Fruit fly (Drosophila melanogaster) whole organism, pupa: ENCODE results near the gene CG42752.

Experiments used
- CG10348 ChIP-seq: fragments of 200-800 bp; sonication (Bioruptor generic); IDR thresholded peaks from 2 replicates; pipeline ENCODE4 v1.3.6; 2022; ENCODE audit warnings: missing biosample characterization, missing genetic modification characterization
- CG12605 ChIP-seq: fragments of 200-800 bp; sonication (Bioruptor generic); IDR thresholded peaks from 2 replicates; pipeline ENCODE4 v1.3.6; 2022; ENCODE audit warnings: missing biosample characterization, missing genetic modification characterization
- CG13204 ChIP-seq: fragments of 200-800 bp; sonication (Bioruptor generic); optimal IDR thresholded peaks from 2 replicates; lab custom pipeline; 2018; ENCODE audit warnings: missing biosample characterization, mild to moderate bottlenecking, missing genetic modification characterization, moderate library complexity
- CG14655 ChIP-seq: fragments of 200-800 bp; sonication (Bioruptor generic); optimal IDR thresholded peaks from 3 replicates; lab custom pipeline; 2017; ENCODE audit warnings: mild to moderate bottlenecking, missing biosample characterization, missing genetic modification reagents, missing genetic modification characterization
- CG15710 ChIP-seq: fragments of 200-800 bp; sonication (Bioruptor generic); optimal IDR thresholded peaks from 2 replicates; lab custom pipeline; 2018; ENCODE audit warnings: missing biosample characterization, mild to moderate bottlenecking, missing genetic modification characterization, moderate library complexity
- CG17806 ChIP-seq: fragments of 200-800 bp; sonication (Bioruptor generic); optimal IDR thresholded peaks from 2 replicates; lab custom pipeline; 2018; ENCODE audit warnings: missing biosample characterization, mild to moderate bottlenecking, missing genetic modification characterization, moderate library complexity
- CG32121 ChIP-seq: fragments of 200-800 bp; sonication (Bioruptor generic); IDR thresholded peaks from 2 replicates; pipeline ENCODE4 v1.3.6; 2022; ENCODE audit warnings: missing biosample characterization, missing genetic modification characterization
- CG34367 ChIP-seq: fragments of 200-800 bp; sonication (Bioruptor generic); optimal IDR thresholded peaks from 2 replicates; lab custom pipeline; 2018; ENCODE audit warnings: missing biosample characterization, mild to moderate bottlenecking, missing genetic modification characterization
- CG4496 ChIP-seq: fragments of 200-800 bp; sonication (Bioruptor generic); IDR thresholded peaks from 3 replicates; pipeline ENCODE4 v1.3.6; 2022; ENCODE audit warnings: missing biosample characterization, missing genetic modification characterization
- CG8159 ChIP-seq: fragments of 200-800 bp; sonication (Bioruptor generic); optimal IDR thresholded peaks from 3 replicates; lab custom pipeline; 2018; ENCODE audit warnings: missing biosample characterization, mild to moderate bottlenecking, missing genetic modification characterization, moderate library complexity
- CG8301 ChIP-seq: fragments of 200-800 bp; sonication (Bioruptor generic); optimal IDR thresholded peaks from 2 replicates; lab custom pipeline; 2018; ENCODE audit warnings: missing biosample characterization, mild to moderate bottlenecking, missing genetic modification characterization
- CG9948 ChIP-seq: fragments of 200-800 bp; sonication (Bioruptor generic); optimal IDR thresholded peaks from 2 replicates; lab custom pipeline; 2018; ENCODE audit warnings: missing biosample characterization, mild to moderate bottlenecking, missing genetic modification characterization, moderate library complexity
- D1 ChIP-seq: fragments of 200-800 bp; sonication (Bioruptor generic); optimal IDR thresholded peaks from 2 replicates; lab custom pipeline; 2018; ENCODE audit warnings: missing biosample characterization, mild to moderate bottlenecking, missing genetic modification characterization, moderate library complexity
- EcR ChIP-seq: fragments of 200-800 bp; sonication (Bioruptor generic); optimal IDR thresholded peaks from 3 replicates; lab custom pipeline; 2019; ENCODE audit warnings: missing biosample characterization, missing genetic modification characterization, mild to moderate bottlenecking, moderate library complexity, missing genetic modification reagents
- Ets98B ChIP-seq: fragments of 200-800 bp; sonication (Bioruptor generic); IDR thresholded peaks from 2 replicates; pipeline ENCODE4 v1.3.6; 2022; ENCODE audit warnings: missing biosample characterization, missing genetic modification characterization
- Pif1A ChIP-seq: fragments of 200-800 bp; sonication (Bioruptor generic); optimal IDR thresholded peaks from 3 replicates; lab custom pipeline; 2016; ENCODE audit warnings: missing biosample characterization, missing genetic modification characterization
- Pif1B ChIP-seq: fragments of 200-800 bp; sonication (Bioruptor generic); optimal IDR thresholded peaks from 3 replicates; lab custom pipeline; 2016; ENCODE audit warnings: missing biosample characterization, missing genetic modification characterization
- Snoo ChIP-seq: fragments of 200-800 bp; sonication (Bioruptor generic); optimal IDR thresholded peaks from 3 replicates; lab custom pipeline; 2017; ENCODE audit warnings: missing biosample characterization, mild to moderate bottlenecking, missing genetic modification characterization, inconsistent platforms
- fd96Ca ChIP-seq: fragments of 200-800 bp; sonication (Bioruptor generic); IDR thresholded peaks from 3 replicates; pipeline ENCODE4 v1.3.6; 2022; ENCODE audit warnings: missing biosample characterization, missing genetic modification characterization
- gl ChIP-seq: fragments of 200-800 bp; sonication (Bioruptor generic); optimal IDR thresholded peaks from 2 replicates; lab custom pipeline; 2018; ENCODE audit warnings: missing biosample characterization, mild to moderate bottlenecking, missing genetic modification characterization
- rn ChIP-seq: fragments of 200-800 bp; sonication (Bioruptor generic); IDR thresholded peaks from 2 replicates; pipeline ENCODE4 v1.3.6; 2022; ENCODE audit warnings: missing biosample characterization, missing genetic modification characterization

Gene CG42752

DNA sequence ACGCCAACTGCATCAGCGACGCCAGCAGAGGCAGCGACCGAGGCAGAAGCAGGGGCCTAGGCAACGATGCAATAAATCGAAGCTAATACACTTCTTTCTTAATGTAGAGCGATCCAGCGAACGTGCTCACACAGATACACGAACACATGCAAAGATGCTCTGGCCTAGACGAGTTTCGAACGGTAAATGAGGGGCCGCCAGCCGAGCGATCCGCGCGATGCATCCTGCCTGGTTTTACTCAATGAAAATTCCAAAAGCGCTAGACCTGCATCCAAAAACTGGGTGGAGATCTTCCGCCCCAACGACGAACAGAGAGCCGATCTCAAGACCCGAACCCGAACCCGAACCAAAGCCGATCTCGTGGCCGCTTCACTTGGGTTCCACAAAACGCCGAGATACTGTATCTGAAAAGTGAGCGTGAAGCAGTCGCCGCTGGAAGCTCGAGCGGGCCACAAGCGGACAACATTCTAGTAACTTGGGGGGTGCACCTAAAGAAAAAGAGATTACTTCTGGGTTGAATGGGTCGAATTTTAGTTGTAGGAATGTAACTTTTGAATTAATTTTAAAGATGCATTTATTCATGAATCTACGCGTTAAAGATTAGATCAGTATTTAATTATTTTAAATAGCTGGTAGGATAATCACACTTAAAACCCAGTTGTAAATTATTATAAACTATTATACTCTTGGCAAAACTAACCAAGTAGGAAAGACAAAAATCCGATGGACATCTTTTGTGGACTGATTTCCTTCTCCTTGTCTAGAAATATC lies 7.0 kb downstream of the CG42752 start:
- no peak for TF ChIP-seq Snoo (tag; lab: Kevin White, UChicago)
- TF ChIP-seq CG8301 (tag; lab: Kevin White, UChicago): peak; percentile 7
- TF ChIP-seq Pif1B: no peak
- no peak for TF ChIP-seq gl (tag; lab: Kevin White, UChicago)
- no peak for TF ChIP-seq rn
- peak; percentile 46 for TF ChIP-seq CG14655
- no peak for TF ChIP-seq CG9948 (tag; lab: Kevin White, UChicago)
- peak; percentile 38 for TF ChIP-seq Pif1A
- peak; percentile 97 for TF ChIP-seq CG13204 (GFP tag; lab: Kevin White, UChicago)
- no peak for TF ChIP-seq CG15710 (tag; lab: Kevin White, UChicago)
- TF ChIP-seq fd96Ca (GFP tag; lab: Robert Waterston, UW): peak; percentile 11; the same call in 1 of the 3 replicates
- TF ChIP-seq CG34367 (tag; lab: Kevin White, UChicago): no peak
- no peak for TF ChIP-seq CG17806
- no peak for TF ChIP-seq EcR (GFP tag; lab: Kevin White, UChicago)
- TF ChIP-seq CG32121 (GFP tag; lab: Robert Waterston, UW): no peak
- peak; percentile 28; the same call in 1 of the 2 replicates for TF ChIP-seq CG12605 (GFP tag; lab: Robert Waterston, UW)
- TF ChIP-seq CG8159 (tag; lab: Kevin White, UChicago): no peak
- no peak; the same call in 1 of the 2 replicates for TF ChIP-seq Ets98B
- TF ChIP-seq CG4496: peak; percentile 91
- no peak for TF ChIP-seq D1 (tag; lab: Kevin White, UChicago)
- TF ChIP-seq CG10348 (GFP tag; lab: Robert Waterston, UW): peak; percentile 19; the same call in 1 of the 2 replicates

DNA sequence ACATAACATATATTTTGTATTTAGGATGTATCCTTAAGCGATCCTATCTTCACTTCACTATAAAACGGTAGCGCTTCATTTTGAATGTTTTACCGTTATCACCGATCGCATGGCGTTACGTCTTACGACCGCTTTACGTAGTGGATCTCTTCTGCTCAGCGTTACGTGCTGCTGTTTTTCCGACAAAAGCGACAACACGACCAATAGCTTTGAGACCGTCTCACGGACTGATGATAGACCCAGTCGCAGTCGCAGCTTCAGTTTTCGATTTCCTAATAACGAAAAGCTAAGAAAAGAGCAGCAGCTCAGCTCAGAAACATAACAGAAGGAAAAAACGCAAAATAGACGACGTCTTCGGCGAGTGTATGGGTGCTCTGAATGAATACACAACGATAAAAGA lies 7.6 kb downstream of the CG42752 start, which contains the start of gene CG10348:
CG10348 (minus strand) TSS at position 234 of the 400 bp plus-strand sequence.
- no peak for TF ChIP-seq CG12605 (GFP tag; lab: Robert Waterston, UW)
- TF ChIP-seq rn: no peak
- no peak for TF ChIP-seq Pif1A
- TF ChIP-seq CG10348 (GFP tag; lab: Robert Waterston, UW): no peak
- no peak for TF ChIP-seq EcR (GFP tag; lab: Kevin White, UChicago)
- no peak for TF ChIP-seq fd96Ca (GFP tag; lab: Robert Waterston, UW)
- no peak for TF ChIP-seq gl (tag; lab: Kevin White, UChicago)
- TF ChIP-seq CG13204 (GFP tag; lab: Kevin White, UChicago): no peak
- no peak for TF ChIP-seq CG34367 (tag; lab: Kevin White, UChicago)
- no peak for TF ChIP-seq CG4496
- no peak for TF ChIP-seq CG14655
- no peak for TF ChIP-seq CG8301 (tag; lab: Kevin White, UChicago)
- TF ChIP-seq Pif1B: no peak
- TF ChIP-seq D1 (tag; lab: Kevin White, UChicago): no peak
- TF ChIP-seq CG32121 (GFP tag; lab: Robert Waterston, UW): no peak
- no peak for TF ChIP-seq Ets98B
- TF ChIP-seq, all 21 proteins: peak for 0

DNA sequence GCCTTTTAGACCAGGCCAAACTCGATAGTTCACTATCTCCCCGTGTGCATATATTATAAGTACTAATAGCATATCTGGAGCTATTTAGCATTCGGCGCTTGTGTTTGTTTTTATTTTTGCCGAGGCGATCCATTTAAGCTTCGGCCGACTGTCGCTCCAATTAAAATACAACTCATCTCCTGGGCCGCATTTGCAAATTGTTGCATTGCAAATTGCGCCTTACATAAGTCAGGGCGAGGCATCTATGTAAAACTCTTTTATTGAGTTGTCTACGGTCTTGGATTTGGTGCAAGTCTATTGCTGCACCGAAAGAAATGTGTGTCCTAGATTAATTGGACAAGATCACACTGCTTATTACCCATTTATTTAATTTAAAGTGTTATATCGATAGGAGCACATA lies 11.9 kb downstream of the CG42752 start:
- no peak for TF ChIP-seq CG34367 (tag; lab: Kevin White, UChicago)
- no peak for TF ChIP-seq CG10348 (GFP tag; lab: Robert Waterston, UW)
- TF ChIP-seq gl (tag; lab: Kevin White, UChicago): no peak
- no peak for TF ChIP-seq Snoo (tag; lab: Kevin White, UChicago)

DNA sequence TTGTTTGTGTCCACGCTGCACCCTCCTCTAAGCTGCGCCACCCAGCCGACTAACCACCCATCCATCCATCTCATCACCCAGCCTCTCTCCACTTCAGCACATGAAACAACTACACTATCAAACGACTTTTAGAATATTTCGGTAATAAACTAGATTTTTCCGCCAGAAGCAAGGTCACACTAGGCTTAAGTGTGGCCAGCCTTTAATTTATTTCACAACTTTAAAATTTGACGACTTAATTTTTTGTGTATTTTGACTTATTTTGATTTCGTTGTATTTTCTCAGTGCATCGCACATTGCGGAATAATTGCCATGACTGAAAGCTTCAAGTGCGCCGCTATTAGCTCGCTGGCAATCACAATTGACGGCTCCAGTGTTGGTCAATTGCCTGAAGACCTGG lies 15.1 kb downstream of the CG42752 start:
- peak; percentile 70 for TF ChIP-seq Ets98B
- peak; percentile 36; the same call in 1 of the 2 replicates for TF ChIP-seq CG32121 (GFP tag; lab: Robert Waterston, UW)
- TF ChIP-seq CG8159 (tag; lab: Kevin White, UChicago): no peak
- TF ChIP-seq CG17806: no peak
- no peak for TF ChIP-seq rn
- no peak for TF ChIP-seq CG9948 (tag; lab: Kevin White, UChicago)
- no peak for TF ChIP-seq CG15710 (tag; lab: Kevin White, UChicago)
- no peak for TF ChIP-seq CG12605 (GFP tag; lab: Robert Waterston, UW)
- TF ChIP-seq CG34367 (tag; lab: Kevin White, UChicago): no peak
- no peak for TF ChIP-seq CG13204 (GFP tag; lab: Kevin White, UChicago)
- peak; percentile 13 for TF ChIP-seq Pif1A
- TF ChIP-seq Pif1B: no peak
- peak; percentile 76 for TF ChIP-seq CG4496
- TF ChIP-seq CG8301 (tag; lab: Kevin White, UChicago): peak; percentile 67
- peak; percentile 45 for TF ChIP-seq CG10348 (GFP tag; lab: Robert Waterston, UW)
- peak; percentile 62 for TF ChIP-seq CG14655
- TF ChIP-seq fd96Ca (GFP tag; lab: Robert Waterston, UW): peak; percentile 74
- no peak for TF ChIP-seq D1 (tag; lab: Kevin White, UChicago)
- TF ChIP-seq EcR (GFP tag; lab: Kevin White, UChicago): no peak

DNA sequence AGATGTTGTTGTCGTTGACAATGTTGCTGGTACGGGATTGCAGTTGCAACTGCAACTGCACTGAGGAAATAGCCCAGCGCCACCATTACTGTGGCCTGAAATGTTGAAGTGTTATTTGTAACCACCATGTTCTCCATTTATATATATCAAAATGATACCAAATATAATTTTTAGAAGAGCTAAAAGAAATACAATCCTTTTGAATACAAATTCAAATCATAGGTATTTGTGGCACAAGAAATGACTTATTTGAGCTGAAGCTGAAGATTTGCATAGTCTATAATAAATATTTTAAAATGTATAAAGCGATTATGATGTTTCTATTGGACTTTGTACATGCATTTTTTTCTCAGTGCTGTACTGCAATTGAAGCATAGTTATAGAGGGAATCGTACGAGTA lies 20.3 kb downstream of the CG42752 start:
- TF ChIP-seq gl (tag; lab: Kevin White, UChicago): no peak
- no peak for TF ChIP-seq fd96Ca (GFP tag; lab: Robert Waterston, UW)
- TF ChIP-seq CG32121 (GFP tag; lab: Robert Waterston, UW): no peak
- no peak for TF ChIP-seq D1 (tag; lab: Kevin White, UChicago)
- TF ChIP-seq Snoo (tag; lab: Kevin White, UChicago): no peak
- no peak for TF ChIP-seq CG14655
- no peak for TF ChIP-seq CG10348 (GFP tag; lab: Robert Waterston, UW)
- no peak for TF ChIP-seq CG17806
- TF ChIP-seq rn: no peak
- no peak for TF ChIP-seq CG8159 (tag; lab: Kevin White, UChicago)
- TF ChIP-seq EcR (GFP tag; lab: Kevin White, UChicago): no peak
- TF ChIP-seq, all 21 proteins: peak for 0
